Worm (Caenorhabditis elegans) whole organism, L4 larva: ENCODE results near the gene T02G5.7.

Experiments used
- D1046.2 ChIP-seq: fragments of 200-800 bp; sonication (Bioruptor generic); IDR thresholded peaks from 2 replicates; pipeline ENCODE4 v1.3.6; 2022; ENCODE audit warnings: missing genetic modification characterization, missing compliant biosample characterization
- F49E8.2 ChIP-seq: sonication (generic microtip); optimal IDR thresholded peaks from 2 replicates; lab custom pipeline; 2016; ENCODE audit warnings: missing compliant biosample characterization, mild to moderate bottlenecking, missing genetic modification characterization, borderline replicate concordance
- T26A8.4 ChIP-seq: fragments of 200-800 bp; sonication (Bioruptor generic); IDR thresholded peaks from 2 replicates; pipeline ENCODE4 v1.3.6; 2022; ENCODE audit warnings: missing genetic modification characterization, missing compliant biosample characterization
- Y105C5A.15 ChIP-seq: fragments of 200-800 bp; sonication (Bioruptor generic); IDR thresholded peaks from 2 replicates; pipeline ENCODE4 v1.3.6; 2022; ENCODE audit warnings: missing genetic modification characterization, missing compliant biosample characterization
- Y5F2A.4 ChIP-seq: fragments of 200-800 bp; sonication (Bioruptor generic); optimal IDR thresholded peaks from 2 replicates; lab custom pipeline; 2018; ENCODE audit warnings: mild to moderate bottlenecking, missing genetic modification characterization, missing compliant biosample characterization
- Y75B8A.6 ChIP-seq: fragments of 200-800 bp; sonication (Bioruptor generic); IDR thresholded peaks from 2 replicates; pipeline ENCODE4 v1.3.6; 2022; ENCODE audit warnings: missing genetic modification reagents, missing genetic modification characterization, missing compliant biosample characterization
- ZK337.2 ChIP-seq: fragments of 200-800 bp; sonication (Bioruptor generic); IDR thresholded peaks from 2 replicates; pipeline ENCODE4 v1.3.6; 2022; ENCODE audit warnings: missing genetic modification reagents, missing genetic modification characterization, missing compliant biosample characterization
- aha-1 ChIP-seq: fragments of 150-350 bp; peaks from one replicate; lab custom pipeline; 2014; ENCODE audit warnings: missing biosample characterization, missing genetic modification characterization
- aly-2 ChIP-seq: sonication (generic microtip); optimal IDR thresholded peaks from 2 replicates; lab custom pipeline; 2018; ENCODE audit warnings: missing biosample characterization, missing genetic modification characterization
- ama-1 ChIP-seq: fragments of 150-350 bp; optimal IDR thresholded peaks from 2 replicates; lab custom pipeline; 2014; ENCODE audit warnings: inconsistent platforms, mixed read lengths
- arid-1 ChIP-seq: fragments of 200-800 bp; sonication (Bioruptor generic); conservative IDR thresholded peaks from 2 replicates; pipeline ENCODE4 v1.3.6; 2022; ENCODE audit warnings: missing genetic modification reagents, missing genetic modification characterization, missing compliant biosample characterization
- attf-4 ChIP-seq: sonication (generic microtip); optimal IDR thresholded peaks from 3 replicates; lab custom pipeline; 2017; ENCODE audit warnings: missing biosample characterization, missing genetic modification characterization
- ceh-28 ChIP-seq: fragments of 150-350 bp; optimal IDR thresholded peaks from 2 replicates; lab custom pipeline; 2014; ENCODE audit warnings: missing biosample characterization, missing genetic modification reagents, missing genetic modification characterization
- ceh-32 ChIP-seq: sonication (generic microtip); optimal IDR thresholded peaks from 2 replicates; lab custom pipeline; 2016; ENCODE audit warnings: mild to moderate bottlenecking, missing genetic modification characterization, missing compliant biosample characterization; ENCODE audit not compliant: poor library complexity
- ces-1 ChIP-seq: fragments of 150-350 bp; sonication (generic microtip); optimal IDR thresholded peaks from 4 replicates; lab custom pipeline; 2014; ENCODE audit warnings: missing biosample characterization, missing genetic modification reagents, missing genetic modification characterization
- cey-2 ChIP-seq: sonication (generic microtip); optimal IDR thresholded peaks from 3 replicates; lab custom pipeline; 2017; ENCODE audit warnings: missing genetic modification characterization, mild to moderate bottlenecking, missing compliant biosample characterization, antibody characterized with exemption, borderline replicate concordance; ENCODE audit not compliant: insufficient read depth
- daf-12 ChIP-seq: fragments of 150-350 bp; optimal IDR thresholded peaks from 2 replicates; lab custom pipeline; 2014; ENCODE audit warnings: missing biosample characterization, missing genetic modification reagents, missing genetic modification characterization
- daf-19 ChIP-seq: fragments of 200-800 bp; sonication (Bioruptor generic); conservative IDR thresholded peaks from 2 replicates; pipeline ENCODE4 v1.3.6; 2022; ENCODE audit warnings: missing genetic modification characterization, missing compliant biosample characterization
- daf-8 ChIP-seq: fragments of 200-800 bp; sonication (Bioruptor generic); IDR thresholded peaks from 2 replicates; pipeline ENCODE4 v1.3.6; 2022; ENCODE audit warnings: missing genetic modification characterization, missing compliant biosample characterization
- dmd-6 ChIP-seq: fragments of 200-800 bp; sonication (Bioruptor generic); IDR thresholded peaks from 2 replicates; pipeline ENCODE4 v1.3.6; 2022; ENCODE audit warnings: missing genetic modification reagents, missing genetic modification characterization, missing compliant biosample characterization
- duxl-1 ChIP-seq: sonication (generic microtip); optimal IDR thresholded peaks from 2 replicates; lab custom pipeline; 2016; ENCODE audit warnings: mild to moderate bottlenecking, missing genetic modification characterization, moderate library complexity, missing compliant biosample characterization; ENCODE audit not compliant: poor library complexity
- egl-27 ChIP-seq: sonication (generic microtip); optimal IDR thresholded peaks from 3 replicates; lab custom pipeline; 2017; ENCODE audit warnings: missing biosample characterization, missing genetic modification reagents, missing genetic modification characterization
- gei-8 ChIP-seq: fragments of 200-800 bp; sonication (Bioruptor generic); optimal IDR thresholded peaks from 2 replicates; lab custom pipeline; 2018; ENCODE audit warnings: mild to moderate bottlenecking, missing genetic modification characterization, missing compliant biosample characterization
- hif-1 ChIP-seq, 2 experiments: sonication (generic microtip); optimal IDR thresholded peaks; 2 replicates each; lab custom pipeline; 2016 to 2017; ENCODE audit warnings: missing compliant biosample characterization in 2 of 2, missing genetic modification characterization in 2 of 2, missing genetic modification reagents in 2 of 2, missing genotype in 2 of 2, mild to moderate bottlenecking in 1 of 2
- hlh-11 ChIP-seq: fragments of 200-800 bp; sonication (Bioruptor generic); optimal IDR thresholded peaks from 2 replicates; lab custom pipeline; 2018; ENCODE audit warnings: mild to moderate bottlenecking, missing genetic modification characterization, missing compliant biosample characterization
- hlh-30 ChIP-seq: sonication (generic microtip); optimal IDR thresholded peaks from 2 replicates; lab custom pipeline; 2017; ENCODE audit warnings: antibody characterized with exemption, mild to moderate bottlenecking, missing genetic modification characterization, missing compliant biosample characterization; ENCODE audit not compliant: insufficient read depth
- jun-1 ChIP-seq: fragments of 150-350 bp; optimal IDR thresholded peaks from 2 replicates; lab custom pipeline; 2014; ENCODE audit warnings: missing biosample characterization, missing genetic modification reagents, missing genetic modification characterization
- lin-1 ChIP-seq: fragments of 200-800 bp; sonication (Bioruptor generic); IDR thresholded peaks from 2 replicates; pipeline ENCODE4 v1.3.6; 2022; ENCODE audit warnings: missing genetic modification reagents, missing genetic modification characterization, missing compliant biosample characterization
- lin-15B ChIP-seq: fragments of 150-350 bp; sonication (generic microtip); optimal IDR thresholded peaks from 3 replicates; lab custom pipeline; 2014; ENCODE audit warnings: missing biosample characterization, missing genetic modification characterization
- lin-38 ChIP-seq: fragments of 200-800 bp; sonication (Bioruptor generic); IDR thresholded peaks from 2 replicates; pipeline ENCODE4 v1.3.6; 2022; ENCODE audit warnings: missing genetic modification reagents, missing genetic modification characterization, missing compliant biosample characterization
- lin-39 ChIP-seq: fragments of 150-350 bp; optimal IDR thresholded peaks from 2 replicates; lab custom pipeline; 2014; ENCODE audit warnings: missing biosample characterization, missing genetic modification reagents, missing genetic modification characterization
- madf-5 ChIP-seq, 2 experiments: fragments of 200-800 bp; sonication (Bioruptor generic); IDR thresholded peaks; 2 replicates each; pipeline ENCODE4 v1.3.6; 2022; ENCODE audit warnings: missing compliant biosample characterization in 2 of 2, missing genetic modification characterization in 2 of 2
- mep-1 ChIP-seq: fragments of 150-350 bp; sonication (generic microtip); optimal IDR thresholded peaks from 3 replicates; lab custom pipeline; 2014; ENCODE audit warnings: missing biosample characterization, missing genetic modification characterization
- mxl-3 ChIP-seq: fragments of 200-800 bp; sonication (Bioruptor generic); optimal IDR thresholded peaks from 2 replicates; lab custom pipeline; 2018; ENCODE audit warnings: mild to moderate bottlenecking, missing genetic modification characterization, missing compliant biosample characterization
- nhr-10 ChIP-seq: fragments of 150-350 bp; optimal IDR thresholded peaks from 2 replicates; lab custom pipeline; 2014; ENCODE audit warnings: missing biosample characterization, missing genetic modification characterization
- nhr-25 ChIP-seq: sonication (generic microtip); optimal IDR thresholded peaks from 2 replicates; lab custom pipeline; 2017; ENCODE audit warnings: missing genetic modification characterization, mild to moderate bottlenecking, missing compliant biosample characterization, antibody characterized with exemption, moderate library complexity, borderline replicate concordance; ENCODE audit not compliant: insufficient read depth
- nhr-42 ChIP-seq: fragments of 200-800 bp; sonication (Bioruptor generic); IDR thresholded peaks from 2 replicates; pipeline ENCODE4 v1.3.6; 2022; ENCODE audit warnings: missing genetic modification characterization, missing compliant biosample characterization
- php-3 ChIP-seq: fragments of 200-800 bp; sonication (Bioruptor generic); IDR thresholded peaks from 2 replicates; pipeline ENCODE4 v1.3.6; 2022; ENCODE audit warnings: missing genetic modification reagents, missing genetic modification characterization, missing compliant biosample characterization
- pqm-1 ChIP-seq: sonication (generic microtip); optimal IDR thresholded peaks from 2 replicates; lab custom pipeline; 2017; ENCODE audit warnings: missing biosample characterization, missing genetic modification characterization
- rbr-2 ChIP-seq: sonication (generic microtip); optimal IDR thresholded peaks from 2 replicates; lab custom pipeline; 2016; ENCODE audit warnings: missing genotype, missing genetic modification characterization, missing compliant biosample characterization
- saeg-2 ChIP-seq: fragments of 200-800 bp; sonication (Bioruptor generic); IDR thresholded peaks from 2 replicates; pipeline ENCODE4 v1.3.6; 2022; ENCODE audit warnings: missing genetic modification reagents, missing genetic modification characterization, missing compliant biosample characterization
- set-16 ChIP-seq: fragments of 200-800 bp; sonication (Bioruptor generic); IDR thresholded peaks from 2 replicates; pipeline ENCODE4 v1.3.6; 2022; ENCODE audit warnings: missing genetic modification reagents, missing genetic modification characterization, missing compliant biosample characterization
- skn-1 ChIP-seq: fragments of 150-350 bp; optimal IDR thresholded peaks from 2 replicates; lab custom pipeline; 2014; ENCODE audit warnings: missing biosample characterization, missing genetic modification characterization
- snpc-1.2 ChIP-seq: fragments of 200-800 bp; sonication (Bioruptor generic); IDR thresholded peaks from 2 replicates; pipeline ENCODE4 v1.3.6; 2022; ENCODE audit warnings: missing genetic modification reagents, missing genetic modification characterization, missing compliant biosample characterization
- snpc-4 ChIP-seq: fragments of 150-350 bp; optimal IDR thresholded peaks from 2 replicates; lab custom pipeline; 2014; ENCODE audit warnings: missing biosample characterization, missing genetic modification characterization
- spr-3 ChIP-seq: fragments of 200-800 bp; sonication (Bioruptor generic); optimal IDR thresholded peaks from 2 replicates; lab custom pipeline; 2018; ENCODE audit warnings: mild to moderate bottlenecking, missing genetic modification characterization, missing compliant biosample characterization
- tag-97 ChIP-seq: fragments of 200-800 bp; sonication (Bioruptor generic); IDR thresholded peaks from 2 replicates; pipeline ENCODE4 v1.3.6; 2022; ENCODE audit warnings: missing genetic modification characterization, missing compliant biosample characterization
- tra-1 ChIP-seq: fragments of 200-800 bp; sonication (Bioruptor generic); IDR thresholded peaks from 2 replicates; pipeline ENCODE4 v1.3.6; 2022; ENCODE audit warnings: missing genetic modification reagents, missing genetic modification characterization, missing compliant biosample characterization
- zag-1 ChIP-seq: fragments of 150-350 bp; optimal IDR thresholded peaks from 2 replicates; lab custom pipeline; 2014; ENCODE audit warnings: missing biosample characterization, missing genetic modification characterization
- zfp-3 ChIP-seq: fragments of 200-800 bp; sonication (Bioruptor generic); conservative IDR thresholded peaks from 2 replicates; pipeline ENCODE4 v1.3.6; 2022; ENCODE audit warnings: missing genetic modification reagents, missing genetic modification characterization, missing compliant biosample characterization
- zip-2 ChIP-seq: fragments of 150-350 bp; optimal IDR thresholded peaks from 2 replicates; lab custom pipeline; 2014; ENCODE audit warnings: missing biosample characterization, missing genetic modification characterization
- ztf-11 ChIP-seq: fragments of 150-350 bp; optimal IDR thresholded peaks from 2 replicates; lab custom pipeline; 2014; ENCODE audit warnings: missing biosample characterization, missing genetic modification characterization

T02G5.7 gene

ce11 chrII:7100838-7101237 lies 25.4 kb downstream of the T02G5.7 start, which contains the start of gene mmaa-1:
mmaa-1 (minus strand) TSS chrII:7101165.
- no peak for TF ChIP-seq spr-3 (GFP tag; lab: Kevin White, UChicago)
- peak; percentile 42 for TF ChIP-seq lin-38 (GFP tag; lab: Robert Waterston, UW)
- TF ChIP-seq lin-39 (tag; lab: Kevin White, UChicago) = no peak
- no peak for TF ChIP-seq ceh-28 (tag; lab: Kevin White, UChicago)
- TF ChIP-seq ama-1 (lab: Kevin White, UChicago) = peak; percentile 70
- TF ChIP-seq Y75B8A.6 (GFP tag; lab: Robert Waterston, UW) = no peak
- TF ChIP-seq lin-1 (GFP tag; lab: Robert Waterston, UW) = no peak
- TF ChIP-seq cey-2 = no peak
- TF ChIP-seq snpc-1.2 = no peak
- no peak for TF ChIP-seq tra-1 (GFP tag; lab: Robert Waterston, UW)
- TF ChIP-seq attf-4 (tag; lab: Kevin White, UChicago) = no peak
- TF ChIP-seq T26A8.4 (GFP tag; lab: Robert Waterston, UW) = peak; percentile 54; the same call in 1 of the 2 replicates
- TF ChIP-seq ztf-11 = no peak
- no peak for TF ChIP-seq snpc-4 (tag; lab: Kevin White, UChicago)
- TF ChIP-seq zfp-3 (GFP tag; lab: Robert Waterston, UW) = peak; percentile 85; the same call in 1 of the 2 replicates
- no peak for TF ChIP-seq arid-1 (GFP tag; lab: Robert Waterston, UW)
- TF ChIP-seq nhr-10 (tag; lab: Kevin White, UChicago) = no peak
- no peak for TF ChIP-seq hlh-11 (tag; lab: Kevin White, UChicago)
- TF ChIP-seq php-3 (GFP tag; lab: Robert Waterston, UW) = no peak
- TF ChIP-seq duxl-1 = no peak
- TF ChIP-seq daf-12 (tag; lab: Kevin White, UChicago) = no peak
- TF ChIP-seq hif-1 (tag; optimal IDR thresholded peaks at IDR 0.05; lab: Kevin White, UChicago) = peak in 1 of 2 experiments; percentile 1
- no peak for TF ChIP-seq Y5F2A.4 (GFP tag; lab: Kevin White, UChicago)
- TF ChIP-seq lin-15B (tag; lab: Kevin White, UChicago) = no peak
- no peak for TF ChIP-seq D1046.2
- no peak for TF ChIP-seq hlh-30
- no peak for TF ChIP-seq rbr-2 (tag; lab: Kevin White, UChicago)
- 0 out of 4 replicates have a peak, but pooled peaks of 1 of the 2 experiments have one; percentile 13 for TF ChIP-seq madf-5 (GFP tag; IDR thresholded peaks at IDR 0.05; lab: Robert Waterston, UW)
- no peak for TF ChIP-seq nhr-25 (tag; lab: Kevin White, UChicago)
- TF ChIP-seq daf-19 (GFP tag; lab: Robert Waterston, UW) = no peak
- TF ChIP-seq ZK337.2 = no peak
- TF ChIP-seq zip-2 (tag; lab: Kevin White, UChicago) = no peak
- no peak for TF ChIP-seq aly-2 (tag; lab: Kevin White, UChicago)
- no peak for TF ChIP-seq set-16
- TF ChIP-seq aha-1 (tag; lab: Kevin White, UChicago) = no peak
- TF ChIP-seq tag-97 (GFP tag; lab: Robert Waterston, UW) = no peak
- no peak for TF ChIP-seq egl-27 (tag; lab: Kevin White, UChicago)
- no peak for TF ChIP-seq mep-1 (tag; lab: Kevin White, UChicago)
- TF ChIP-seq gei-8 (GFP tag; lab: Kevin White, UChicago) = no peak
- TF ChIP-seq ces-1 (GFP tag; lab: Kevin White, UChicago) = no peak
- TF ChIP-seq dmd-6 (GFP tag; lab: Robert Waterston, UW) = peak; percentile 44
- no peak for TF ChIP-seq pqm-1 (tag; lab: Kevin White, UChicago)
- no peak for TF ChIP-seq mxl-3 (GFP tag; lab: Kevin White, UChicago)
- TF ChIP-seq saeg-2 = 0 out of 2 replicates have a peak, but pooled peaks have one; percentile 66
- no peak for TF ChIP-seq skn-1 (tag; lab: Kevin White, UChicago)
- TF ChIP-seq ceh-32 (tag; lab: Kevin White, UChicago) = no peak
- TF ChIP-seq daf-8 (GFP tag; lab: Robert Waterston, UW) = no peak
- no peak for TF ChIP-seq Y105C5A.15 (GFP tag; lab: Robert Waterston, UW)
- no peak for TF ChIP-seq F49E8.2 (tag; lab: Kevin White, UChicago)
- TF ChIP-seq jun-1 (tag; lab: Kevin White, UChicago) = no peak
- TF ChIP-seq zag-1 (tag; lab: Kevin White, UChicago) = no peak
- no peak for TF ChIP-seq nhr-42
